Fruit fly (Drosophila melanogaster): Measurements from ENCODE around the gene CG8500.
A peak's percentile ranks its signal among the peaks of the same experiment; 100 is the strongest.

The CG8500 gene

dm6 chr3R:9759360-9760191 is 24.9 kb upstream of the CG8500 start, which contains the start of gene Mpi (continued):
- TF ChIP-seq lola (GFP tag; optimal IDR thresholded peaks at IDR 0.05) (peak in 1 of 3 experiments; percentile 44), Xbp1 (GFP tag; optimal IDR thresholded peaks at IDR 0.05) (no peak), NFAT (GFP tag; IDR thresholded peaks at IDR 0.05) (0 out of 2 replicates have a peak, but pooled peaks have one; percentile 10), CG32532 (GFP tag; IDR thresholded peaks at IDR 0.05) (peak; percentile 42), CG4360 (GFP tag; IDR thresholded peaks at IDR 0.05) (no peak), CG17186 (GFP tag; optimal IDR thresholded peaks at IDR 0.05) (no peak), CG6854 (GFP tag; optimal IDR thresholded peaks at IDR 0.05) (peak; percentile 8), CG2678 (tag; optimal IDR thresholded peaks at IDR 0.05) (no peak), Sry-δ (GFP tag; optimal IDR thresholded peaks at IDR 0.05) (peak; percentile 77), Nf-YB (GFP tag; optimal IDR thresholded peaks at IDR 0.05) (no peak), CG1603 (tag; optimal IDR thresholded peaks at IDR 0.05) (peak; percentile 60), Hey (tag; optimal IDR thresholded peaks at IDR 0.05) (no peak), CG16779 (GFP tag; IDR thresholded peaks at IDR 0.05) (no peak), Vsx1 (GFP tag; optimal IDR thresholded peaks at IDR 0.05) (no peak), tup (GFP tag; optimal IDR thresholded peaks at IDR 0.05) (no peak), Ets97D (GFP tag; optimal IDR thresholded peaks at IDR 0.05) (no peak), Fer1 (GFP tag; optimal IDR thresholded peaks at IDR 0.05) (peak; percentile 43), CG3838 (GFP tag; optimal IDR thresholded peaks at IDR 0.05) (no peak), CG18476 (GFP tag; optimal IDR thresholded peaks at IDR 0.05) (no peak), Eip74EF (GFP tag; optimal IDR thresholded peaks at IDR 0.05) (no peak), CG17328 (GFP tag; IDR thresholded peaks at IDR 0.05) (0 out of 2 replicates have a peak, but pooled peaks have one; percentile 12), Mrtf (GFP tag; IDR thresholded peaks at IDR 0.05) (no peak), zen2 (GFP tag; IDR thresholded peaks at IDR 0.05; ENCODE audit: partially characterized antibody) (no peak), CG2129 (GFP tag; IDR thresholded peaks at IDR 0.05; ENCODE audit: partially characterized antibody) (peak; percentile 45; the same call in 1 of the 2 replicates), CG1832 (GFP tag; optimal IDR thresholded peaks at IDR 0.05) (no peak), CG13624 (GFP tag; optimal IDR thresholded peaks at IDR 0.05) (peak; percentile 28), CG14014 (GFP tag; IDR thresholded peaks at IDR 0.05) (0 out of 2 replicates have a peak, but pooled peaks have one; percentile 22), CG17802 (tag; optimal IDR thresholded peaks at IDR 0.05) (peak; percentile 18), gcm2 (GFP tag; optimal IDR thresholded peaks at IDR 0.05) (no peak), CG1602 (GFP tag; optimal IDR thresholded peaks at IDR 0.05) (peak; percentile 1), CG10366 (GFP tag; IDR thresholded peaks at IDR 0.05) (peak; percentile 13; the same call in 1 of the 2 replicates), CG8944 (GFP tag; optimal IDR thresholded peaks at IDR 0.05) (no peak), Camta (GFP tag; optimal IDR thresholded peaks at IDR 0.05) (no peak), CG31388 (GFP tag; optimal IDR thresholded peaks at IDR 0.05) (no peak), GATAe (GFP tag; conservative IDR thresholded peaks at IDR 0.05) (no peak), CG10274 (GFP tag; optimal IDR thresholded peaks at IDR 0.05) (no peak), CG11560 (tag; IDR thresholded peaks at IDR 0.05) (no peak), CG12391 (tag; optimal IDR thresholded peaks at IDR 0.05) (peak; percentile 50), CG5180 (GFP tag; optimal IDR thresholded peaks at IDR 0.05) (no peak), CG4730 (GFP tag; IDR thresholded peaks at IDR 0.05) (no peak), otp (GFP tag; IDR thresholded peaks at IDR 0.05) (no peak), jing (GFP tag; optimal IDR thresholded peaks at IDR 0.05) (no peak), CG6254 (GFP tag; optimal IDR thresholded peaks at IDR 0.05) (no peak), CG9876 (GFP tag; optimal IDR thresholded peaks at IDR 0.05) (no peak), CG7556 (GFP tag; optimal IDR thresholded peaks at IDR 0.05) (no peak), CG11695 (GFP tag; IDR thresholded peaks at IDR 0.05) (no peak), Dll (GFP tag; IDR thresholded peaks at IDR 0.05; ENCODE audit: partially characterized antibody) (peak; percentile 67), org-1 (GFP tag; optimal IDR thresholded peaks at IDR 0.05) (no peak)

All from whole organism, embryonic.